Fruit fly (Drosophila melanogaster): Measurements from ENCODE around the gene Osi16.

Gene Osi16

dm6 chr3R:6304947-6305346 is at the start of gene Osi16:
Osi16 (plus strand) TSS chr3R:6305247.
- TF ChIP-seq insv (optimal IDR thresholded peaks at IDR 0.05): no peak
- TF ChIP-seq Sin3A (optimal IDR thresholded peaks at IDR 0.05): no peak
- no peak for TF ChIP-seq h (optimal IDR thresholded peaks at IDR 0.05)
- TF ChIP-seq ttk (optimal IDR thresholded peaks at IDR 0.05): no peak
- no peak for TF ChIP-seq psq (optimal IDR thresholded peaks at IDR 0.05)
- TF ChIP-seq Myc (optimal IDR thresholded peaks at IDR 0.05): no peak

- TF ChIP-seq Sin3A (optimal IDR thresholded peaks at IDR 0.05) (no peak), Myc (optimal IDR thresholded peaks at IDR 0.05) (no peak), insv (optimal IDR thresholded peaks at IDR 0.05) (no peak), h (optimal IDR thresholded peaks at IDR 0.05) (no peak), psq (optimal IDR thresholded peaks at IDR 0.05) (no peak), ttk (optimal IDR thresholded peaks at IDR 0.05) (no peak)
Observed at dm6 chr3R:6259837-6260236, 45.2 kb upstream of the Osi16 start, which contains the start of gene Osi9. Osi9 (plus strand) TSS chr3R:6260211.

dm6 chr3R:6263658-6264057 is 41.4 kb upstream of the Osi16 start, which contains the start of gene Osi10a:
Osi10a (plus strand) TSS chr3R:6263958.
- no peak for TF ChIP-seq Myc (optimal IDR thresholded peaks at IDR 0.05)
- no peak for TF ChIP-seq h (optimal IDR thresholded peaks at IDR 0.05)
- no peak for TF ChIP-seq ttk (optimal IDR thresholded peaks at IDR 0.05)
- TF ChIP-seq Sin3A (optimal IDR thresholded peaks at IDR 0.05): no peak
- TF ChIP-seq psq (optimal IDR thresholded peaks at IDR 0.05): no peak
- TF ChIP-seq insv (optimal IDR thresholded peaks at IDR 0.05): no peak

- TF ChIP-seq Sin3A (optimal IDR thresholded peaks at IDR 0.05) (no peak), insv (optimal IDR thresholded peaks at IDR 0.05) (no peak), ttk (optimal IDR thresholded peaks at IDR 0.05) (no peak), Myc (optimal IDR thresholded peaks at IDR 0.05) (no peak), h (optimal IDR thresholded peaks at IDR 0.05) (no peak), psq (optimal IDR thresholded peaks at IDR 0.05) (no peak)
Observed at dm6 chr3R:6265890-6266289, 39.2 kb upstream of the Osi16 start, which contains the start of gene Osi10b. Osi10b (plus strand) TSS chr3R:6266190.

- TF ChIP-seq ttk (optimal IDR thresholded peaks at IDR 0.05) (no peak), psq (optimal IDR thresholded peaks at IDR 0.05) (no peak), Myc (optimal IDR thresholded peaks at IDR 0.05) (no peak), Sin3A (optimal IDR thresholded peaks at IDR 0.05) (no peak), h (optimal IDR thresholded peaks at IDR 0.05) (no peak), insv (optimal IDR thresholded peaks at IDR 0.05) (no peak)
Observed at dm6 chr3R:6268657-6269056, 36.4 kb upstream of the Osi16 start, which contains the start of gene Osi11. Osi11 (minus strand) TSS chr3R:6268757.

dm6 chr3R:6269986-6270385 is 35.1 kb upstream of the Osi16 start:
- no peak for TF ChIP-seq Sin3A (optimal IDR thresholded peaks at IDR 0.05)
- no peak for TF ChIP-seq ttk (optimal IDR thresholded peaks at IDR 0.05)
- TF ChIP-seq Myc (optimal IDR thresholded peaks at IDR 0.05): no peak
- no peak for TF ChIP-seq insv (optimal IDR thresholded peaks at IDR 0.05)
- no peak for TF ChIP-seq h (optimal IDR thresholded peaks at IDR 0.05)
- no peak for TF ChIP-seq psq (optimal IDR thresholded peaks at IDR 0.05)

dm6 chr3R:6278231-6278630 is 26.8 kb upstream of the Osi16 start, which contains the start of gene Osi12:
Osi12 (plus strand) TSS chr3R:6278531.
- TF ChIP-seq psq (optimal IDR thresholded peaks at IDR 0.05): no peak
- TF ChIP-seq Myc (optimal IDR thresholded peaks at IDR 0.05): no peak
- TF ChIP-seq h (optimal IDR thresholded peaks at IDR 0.05): no peak
- no peak for TF ChIP-seq Sin3A (optimal IDR thresholded peaks at IDR 0.05)
- no peak for TF ChIP-seq ttk (optimal IDR thresholded peaks at IDR 0.05)
- no peak for TF ChIP-seq insv (optimal IDR thresholded peaks at IDR 0.05)

- TF ChIP-seq psq (optimal IDR thresholded peaks at IDR 0.05) (no peak), h (optimal IDR thresholded peaks at IDR 0.05) (no peak), Myc (optimal IDR thresholded peaks at IDR 0.05) (no peak), insv (optimal IDR thresholded peaks at IDR 0.05) (no peak), Sin3A (optimal IDR thresholded peaks at IDR 0.05) (no peak), ttk (optimal IDR thresholded peaks at IDR 0.05) (no peak)
Observed at dm6 chr3R:6285100-6285499, 19.9 kb upstream of the Osi16 start, which contains the start of gene CG15597. CG15597 (minus strand) TSS chr3R:6285200.

- no peak for TF ChIP-seq insv (optimal IDR thresholded peaks at IDR 0.05)
- no peak for TF ChIP-seq ttk (optimal IDR thresholded peaks at IDR 0.05)
- TF ChIP-seq Myc (optimal IDR thresholded peaks at IDR 0.05): no peak
- no peak for TF ChIP-seq Sin3A (optimal IDR thresholded peaks at IDR 0.05)
- TF ChIP-seq psq (optimal IDR thresholded peaks at IDR 0.05): no peak
- no peak for TF ChIP-seq h (optimal IDR thresholded peaks at IDR 0.05)
Observed at dm6 chr3R:6287433-6287832, 17.6 kb upstream of the Osi16 start, which contains the start of gene CG15594. CG15594 (plus strand) TSS chr3R:6287733.

dm6 chr3R:6290289-6290688 is 14.8 kb upstream of the Osi16 start:
- no peak for TF ChIP-seq h (optimal IDR thresholded peaks at IDR 0.05)
- TF ChIP-seq insv (optimal IDR thresholded peaks at IDR 0.05): no peak
- TF ChIP-seq ttk (optimal IDR thresholded peaks at IDR 0.05): no peak
- TF ChIP-seq psq (optimal IDR thresholded peaks at IDR 0.05): no peak
- TF ChIP-seq Myc (optimal IDR thresholded peaks at IDR 0.05): no peak
- no peak for TF ChIP-seq Sin3A (optimal IDR thresholded peaks at IDR 0.05)

- TF ChIP-seq Sin3A (optimal IDR thresholded peaks at IDR 0.05) (no peak), ttk (optimal IDR thresholded peaks at IDR 0.05) (no peak), psq (optimal IDR thresholded peaks at IDR 0.05) (no peak), insv (optimal IDR thresholded peaks at IDR 0.05) (no peak), h (optimal IDR thresholded peaks at IDR 0.05) (no peak), Myc (optimal IDR thresholded peaks at IDR 0.05) (no peak)
Observed at dm6 chr3R:6291437-6291836, 13.6 kb upstream of the Osi16 start, which contains the start of gene Osi13. Osi13 (plus strand) TSS chr3R:6291737.

dm6 chr3R:6294046-6294445 is 11.0 kb upstream of the Osi16 start:
- TF ChIP-seq Sin3A (optimal IDR thresholded peaks at IDR 0.05) (no peak), psq (optimal IDR thresholded peaks at IDR 0.05) (no peak)

dm6 chr3R:6297164-6297563 is 7.9 kb upstream of the Osi16 start:
- TF ChIP-seq psq (optimal IDR thresholded peaks at IDR 0.05) (no peak), insv (optimal IDR thresholded peaks at IDR 0.05) (no peak), Myc (optimal IDR thresholded peaks at IDR 0.05) (no peak), h (optimal IDR thresholded peaks at IDR 0.05) (no peak), ttk (optimal IDR thresholded peaks at IDR 0.05) (no peak), Sin3A (optimal IDR thresholded peaks at IDR 0.05) (no peak)
